Worm (Caenorhabditis elegans) whole organism, mixed stage, embryonic: Measurements from ENCODE around the gene Y43F8C.17.

Experiments
- M03D4.4 ChIP-seq: sonication (generic microtip); optimal IDR thresholded peaks from 2 replicates; lab custom pipeline; 2017; ENCODE audit warnings: mild to moderate bottlenecking, missing genetic modification characterization, missing compliant biosample characterization
- ceh-83 ChIP-seq: fragments of 200-800 bp; sonication (Bioruptor generic); optimal IDR thresholded peaks from 2 replicates; lab custom pipeline; 2018; ENCODE audit warnings: mild to moderate bottlenecking, missing genetic modification characterization, missing compliant biosample characterization
- nhr-12 ChIP-seq: fragments of 150-350 bp; optimal IDR thresholded peaks from 2 replicates; lab custom pipeline; 2014; ENCODE audit warnings: missing biosample characterization, missing genetic modification characterization
- nhr-237 ChIP-seq: fragments of 150-350 bp; optimal IDR thresholded peaks from 2 replicates; lab custom pipeline; 2014; ENCODE audit warnings: missing biosample characterization, missing genetic modification characterization
- zip-8 ChIP-seq: fragments of 150-350 bp; optimal IDR thresholded peaks from 2 replicates; lab custom pipeline; 2014; ENCODE audit warnings: missing biosample characterization, missing genetic modification characterization

DNA sequence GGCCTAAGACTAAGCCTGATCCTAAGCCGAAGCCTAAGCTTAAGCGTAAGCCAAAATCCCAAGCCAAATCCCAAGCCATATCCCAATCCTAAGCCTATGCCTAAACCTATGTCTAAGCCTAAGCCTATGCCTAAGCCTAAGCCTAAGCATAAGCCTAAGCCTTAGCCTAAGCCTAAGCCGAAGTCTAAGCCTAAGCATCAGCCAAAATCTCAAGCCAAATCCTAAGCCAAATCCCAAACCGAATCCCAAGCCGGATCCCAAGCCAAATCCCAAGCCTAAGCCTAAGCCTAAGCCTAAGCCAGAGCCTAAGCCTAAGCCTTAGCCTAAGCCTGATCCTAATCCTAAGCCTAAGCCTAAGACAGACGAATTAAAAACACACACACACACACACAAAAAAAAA is 31.2 kb downstream of the Y43F8C.17 start:
- TF ChIP-seq M03D4.4 (tag; lab: Kevin White, UChicago): no peak
- no peak for TF ChIP-seq zip-8
- TF ChIP-seq nhr-237 (tag; lab: Kevin White, UChicago): no peak
- no peak for TF ChIP-seq nhr-12 (tag; lab: Kevin White, UChicago)
- TF ChIP-seq ceh-83 (GFP tag; lab: Kevin White, UChicago): no peak
